In genomic region chr3R:8030151-8030899, dm6 we compare ENCODE assay signal across 5 fruit fly cellular contexts.
A peak's percentile ranks its signal among the peaks of the same experiment; 100 is the strongest.
TF ChIP-seq lines count a peak whose summit lies in the region.

TSS of gene CG10903 (plus strand) at chr3R:8030411.
TSS of gene CG2747 (minus strand) at chr3R:8030790.

- TF ChIP-seq CTCF in whole organism, embryonic (GFP tag; optimal IDR thresholded peaks at IDR 0.05; lab: Kevin White, UChicago) = no peak

TF ChIP-seq in whole organism, adult, 20 proteins besides CTCF, POLR2A, EP300 and RAD21 (continues in another document):
- TF ChIP-seq ovo (GFP tag; optimal IDR thresholded peaks at IDR 0.05; lab: Kevin White, UChicago) = peak; percentile 64
- TF ChIP-seq CG12768 (GFP tag; optimal IDR thresholded peaks at IDR 0.05; lab: Kevin White, UChicago) = no peak
- TF ChIP-seq CG7101 (tag; optimal IDR thresholded peaks at IDR 0.05; lab: Kevin White, UChicago) = no peak
- TF ChIP-seq CG1620 (GFP tag; optimal IDR thresholded peaks at IDR 0.05; lab: Kevin White, UChicago) = peak; percentile 2
- peak; percentile 99 for TF ChIP-seq Mnt (GFP tag; optimal IDR thresholded peaks at IDR 0.05; lab: Kevin White, UChicago)
- TF ChIP-seq pad (GFP tag; optimal IDR thresholded peaks at IDR 0.05; lab: Kevin White, UChicago) = peak; percentile 15
- TF ChIP-seq CG7045 (GFP tag; optimal IDR thresholded peaks at IDR 0.05; lab: Kevin White, UChicago) = no peak
- TF ChIP-seq Clk (GFP tag; optimal IDR thresholded peaks at IDR 0.05; lab: Kevin White, UChicago) = no peak
- no peak for TF ChIP-seq Hr96 (GFP tag; optimal IDR thresholded peaks at IDR 0.05; lab: Kevin White, UChicago)
- TF ChIP-seq tj (GFP tag; optimal IDR thresholded peaks at IDR 0.05; lab: Kevin White, UChicago) = peak; percentile 60
- TF ChIP-seq CG14711 (tag; optimal IDR thresholded peaks at IDR 0.05; lab: Kevin White, UChicago) = peak; percentile 2
- TF ChIP-seq cic (GFP tag; optimal IDR thresholded peaks at IDR 0.05; lab: Kevin White, UChicago) = peak; percentile 62
- TF ChIP-seq Crg-1 (GFP tag; optimal IDR thresholded peaks at IDR 0.05; lab: Kevin White, UChicago) = peak; percentile 22
- peak; percentile 13 for TF ChIP-seq toe (GFP tag; optimal IDR thresholded peaks at IDR 0.05; lab: Kevin White, UChicago)
- no peak for TF ChIP-seq CG33017 (tag; optimal IDR thresholded peaks at IDR 0.05; lab: Kevin White, UChicago)
- TF ChIP-seq cnc (optimal IDR thresholded peaks at IDR 0.05; lab: Kevin White, UChicago) = no peak
- peak; percentile 65 for TF ChIP-seq CG11617 (GFP tag; optimal IDR thresholded peaks at IDR 0.05; lab: Kevin White, UChicago)
- TF ChIP-seq kay (GFP tag; lab: Kevin White, UChicago; ENCODE audit: borderline replicate concordance) = peak; percentile 95

TF ChIP-seq in whole organism, embryonic, 481 proteins besides CTCF, POLR2A, EP300 and RAD21 (continues in another document):
- TF ChIP-seq CG3065 (GFP tag; optimal IDR thresholded peaks at IDR 0.05; lab: Kevin White, UChicago) (no peak), CG9797 (GFP tag; optimal IDR thresholded peaks at IDR 0.05; lab: Kevin White, UChicago) (peak; percentile 12), Doc3 (GFP tag; IDR thresholded peaks at IDR 0.05; lab: Robert Waterston, UW; ENCODE audit: partially characterized antibody) (peak; percentile 64; the same call in 2 of the 3 replicates), p53 (GFP tag; optimal IDR thresholded peaks at IDR 0.05; lab: Kevin White, UChicago) (peak; percentile 36), CG34422 (GFP tag; IDR thresholded peaks at IDR 0.05; lab: Robert Waterston, UW) (peak; percentile 25; the same call in 1 of the 3 replicates), CG6854 (GFP tag; optimal IDR thresholded peaks at IDR 0.05; lab: Kevin White, UChicago) (peak; percentile 49), row (GFP tag; IDR thresholded peaks at IDR 0.05; lab: Robert Waterston, UW) (peak; percentile 23; the same call in 1 of the 3 replicates), tx (GFP tag; optimal IDR thresholded peaks at IDR 0.05; lab: Kevin White, UChicago) (peak; percentile 61), CG34376 (GFP tag; optimal IDR thresholded peaks at IDR 0.05; lab: Kevin White, UChicago) (peak; percentile 49), kni (GFP tag; optimal IDR thresholded peaks at IDR 0.05; lab: Kevin White, UChicago) (peak; percentile 74), nau (GFP tag; optimal IDR thresholded peaks at IDR 0.05; lab: Kevin White, UChicago) (peak; percentile 28), CG4617 (GFP tag; optimal IDR thresholded peaks at IDR 0.05; lab: Kevin White, UChicago; ENCODE audit: borderline replicate concordance) (peak; percentile 76), unc-4 (GFP tag; IDR thresholded peaks at IDR 0.05; lab: Robert Waterston, UW; ENCODE audit: partially characterized antibody) (peak; percentile 69; the same call in 1 of the 2 replicates), phol (tag; optimal IDR thresholded peaks at IDR 0.05; lab: Kevin White, UChicago) (peak; percentile 43), Sry-β (GFP tag; optimal IDR thresholded peaks at IDR 0.05; lab: Kevin White, UChicago) (peak; percentile 8), slp2 (GFP tag; optimal IDR thresholded peaks at IDR 0.05; lab: Kevin White, UChicago) (no peak), Deaf1 (tag; optimal IDR thresholded peaks at IDR 0.05; lab: Kevin White, UChicago) (no peak)

TF ChIP-seq in whole organism, prepupa, 60 proteins besides CTCF, POLR2A, EP300 and RAD21:
- no peak for TF ChIP-seq CG6792 (GFP tag; optimal IDR thresholded peaks at IDR 0.05; lab: Kevin White, UChicago)
- TF ChIP-seq Blimp-1 (GFP tag; optimal IDR thresholded peaks at IDR 0.05; lab: Kevin White, UChicago) = peak; percentile 65
- peak; percentile 59 for TF ChIP-seq Sox14 (GFP tag; optimal IDR thresholded peaks at IDR 0.05; lab: Kevin White, UChicago)
- 0 out of 3 replicates have a peak, but pooled peaks have one; percentile 21 for TF ChIP-seq CG6163 (GFP tag; IDR thresholded peaks at IDR 0.05; lab: Robert Waterston, UW)
- TF ChIP-seq achi (GFP tag; optimal IDR thresholded peaks at IDR 0.05; lab: Kevin White, UChicago) = no peak
- TF ChIP-seq Eip78C (GFP tag; lab: Kevin White, UChicago) = peak; percentile 73
- peak; percentile 51 for TF ChIP-seq svp (GFP tag; lab: Kevin White, UChicago)
- TF ChIP-seq CG6276 (GFP tag; optimal IDR thresholded peaks at IDR 0.05; lab: Kevin White, UChicago) = no peak
- TF ChIP-seq fkh (GFP tag; optimal IDR thresholded peaks at IDR 0.05; lab: Kevin White, UChicago) = peak; percentile 93

TF ChIP-seq in whole organism, pupa, 21 proteins besides CTCF, POLR2A, EP300 and RAD21:
- TF ChIP-seq CG14655 (GFP tag; optimal IDR thresholded peaks at IDR 0.05; lab: Kevin White, UChicago) = no peak
- peak; percentile 43 for TF ChIP-seq EcR (GFP tag; optimal IDR thresholded peaks at IDR 0.05; lab: Kevin White, UChicago)
- TF ChIP-seq Ets98B (GFP tag; IDR thresholded peaks at IDR 0.05; lab: Robert Waterston, UW) = no peak
- peak; percentile 41; the same call in 1 of the 3 replicates for TF ChIP-seq CG4496 (GFP tag; IDR thresholded peaks at IDR 0.05; lab: Robert Waterston, UW)
- no peak for TF ChIP-seq CG10348 (GFP tag; IDR thresholded peaks at IDR 0.05; lab: Robert Waterston, UW)

TF ChIP-seq in whole organism, wandering third instar larva, 38 proteins besides CTCF, POLR2A, EP300 and RAD21:
- TF ChIP-seq Sp1 (GFP tag; optimal IDR thresholded peaks at IDR 0.05; lab: Kevin White, UChicago) (no peak), Myc (optimal IDR thresholded peaks at IDR 0.05; lab: Kevin White, UChicago) (peak; percentile 76), jim (GFP tag; optimal IDR thresholded peaks at IDR 0.05; lab: Kevin White, UChicago) (no peak), brk (GFP tag; optimal IDR thresholded peaks at IDR 0.05; lab: Kevin White, UChicago) (peak; percentile 26), h (GFP tag; optimal IDR thresholded peaks at IDR 0.05; lab: Kevin White, UChicago) (peak; percentile 50), br (GFP tag; optimal IDR thresholded peaks at IDR 0.05; lab: Kevin White, UChicago) (no peak), Jra (GFP tag; optimal IDR thresholded peaks at IDR 0.05; lab: Kevin White, UChicago) (peak; percentile 3), GATAd (GFP tag; optimal IDR thresholded peaks at IDR 0.05; lab: Kevin White, UChicago) (no peak), CG9705 (GFP tag; optimal IDR thresholded peaks at IDR 0.05; lab: Kevin White, UChicago) (no peak), rgr (GFP tag; optimal IDR thresholded peaks at IDR 0.05; lab: Kevin White, UChicago) (peak; percentile 3), Hnf4 (GFP tag; optimal IDR thresholded peaks at IDR 0.05; lab: Kevin White, UChicago) (peak; percentile 24), Vsx2 (GFP tag; optimal IDR thresholded peaks at IDR 0.05; lab: Kevin White, UChicago; ENCODE audit: partially characterized antibody) (peak; percentile 37), Abd-B (GFP tag; optimal IDR thresholded peaks at IDR 0.05; lab: Kevin White, UChicago) (no peak), foxo (GFP tag; optimal IDR thresholded peaks at IDR 0.05; lab: Kevin White, UChicago) (no peak), OdsH (GFP tag; optimal IDR thresholded peaks at IDR 0.05; lab: Kevin White, UChicago) (no peak)
TF ChIP-seq in whole organism, wandering third instar larva: peak in this region for 7.
